Fruit fly (Drosophila melanogaster) whole organism, wandering third instar larva: Measurements from ENCODE around the gene CG11438.

ENCODE experiments used
- Dfd ChIP-seq: fragments of >200 bp; optimal IDR thresholded peaks from 2 replicates; lab custom pipeline; 2017; ENCODE audit warnings: missing biosample characterization, missing genetic modification characterization
- Myc ChIP-seq: fragments of >200 bp; optimal IDR thresholded peaks from 2 replicates; lab custom pipeline; 2017
- OdsH ChIP-seq: fragments of 200-800 bp; sonication (Bioruptor generic); optimal IDR thresholded peaks from 2 replicates; lab custom pipeline; 2016; ENCODE audit warnings: missing biosample characterization, mild to moderate bottlenecking, missing genetic modification characterization
- Sp1 ChIP-seq: fragments of 200-800 bp; sonication (Bioruptor generic); optimal IDR thresholded peaks from 3 replicates; lab custom pipeline; 2019; ENCODE audit warnings: missing biosample characterization, mild to moderate bottlenecking, missing genetic modification characterization, moderate library complexity
- lola ChIP-seq: fragments of >200 bp; optimal IDR thresholded peaks from 2 replicates; lab custom pipeline; 2017; ENCODE audit warnings: missing biosample characterization, missing genetic modification characterization
- psq ChIP-seq: fragments of 200-800 bp; sonication (Bioruptor generic); optimal IDR thresholded peaks from 3 replicates; lab custom pipeline; 2017; ENCODE audit warnings: missing biosample characterization, mild to moderate bottlenecking, missing genetic modification characterization, moderate library complexity
- sv ChIP-seq: fragments of 200-800 bp; sonication (Bioruptor generic); optimal IDR thresholded peaks from 3 replicates; lab custom pipeline; 2016; ENCODE audit warnings: missing biosample characterization, missing genetic modification characterization

- no peak for TF ChIP-seq OdsH
- no peak for TF ChIP-seq psq (GFP tag; lab: Kevin White, UChicago)
- TF ChIP-seq Myc (lab: Kevin White, UChicago): no peak
- no peak for TF ChIP-seq lola
- no peak for TF ChIP-seq sv
- TF ChIP-seq Dfd: no peak
- TF ChIP-seq Sp1 (GFP tag; lab: Kevin White, UChicago): no peak
These were observed 28.3 kb upstream of the CG11438 start for dm6 chr3L:22437111-22437510.
